Fruit fly (Drosophila melanogaster): Measurements from ENCODE around the gene CG33939.

DNA sequence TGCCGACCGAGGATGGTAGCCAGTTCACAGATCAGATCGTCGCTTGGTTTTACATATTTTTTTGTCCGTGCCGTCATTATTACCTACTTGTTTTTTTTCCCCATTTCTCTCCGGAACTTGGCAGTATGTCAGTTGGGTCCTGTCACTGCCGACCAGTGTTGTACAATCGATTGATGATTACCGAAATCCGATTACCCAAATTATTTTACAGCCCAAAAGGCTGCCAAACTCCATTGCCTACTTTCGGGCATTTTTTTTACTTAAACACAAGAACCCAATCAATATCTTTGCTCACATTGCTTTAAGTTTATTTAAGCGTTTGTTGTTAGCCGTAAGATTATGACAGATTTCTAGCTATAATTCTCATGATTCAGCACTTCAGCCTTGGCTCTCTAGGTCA, 3.9 kb downstream of the CG33939 start, which contains the start of gene Inx5:
- TF ChIP-seq Hr78 (GFP tag; optimal IDR thresholded peaks at IDR 0.05) (no peak), usp (GFP tag; optimal IDR thresholded peaks at IDR 0.05) (no peak), Myc (optimal IDR thresholded peaks at IDR 0.05) (peak; percentile 12), lola (GFP tag; optimal IDR thresholded peaks at IDR 0.05) (no peak), dmrt93B (GFP tag; optimal IDR thresholded peaks at IDR 0.05) (no peak), sv (GFP tag; optimal IDR thresholded peaks at IDR 0.05) (no peak)
